Fruit fly (Drosophila melanogaster) whole organism, pupa: Measurements from ENCODE around the gene Nepl15.

ENCODE experiments used
- CG14655 ChIP-seq: fragments of 200-800 bp; sonication (Bioruptor generic); optimal IDR thresholded peaks from 3 replicates; lab custom pipeline; 2017; ENCODE audit warnings: mild to moderate bottlenecking, missing biosample characterization, missing genetic modification reagents, missing genetic modification characterization
- CG34367 ChIP-seq: fragments of 200-800 bp; sonication (Bioruptor generic); optimal IDR thresholded peaks from 2 replicates; lab custom pipeline; 2018; ENCODE audit warnings: missing biosample characterization, mild to moderate bottlenecking, missing genetic modification characterization

dm6 chr3R:22727857-22728256, 38.1 kb downstream of the Nepl15 start:
- TF ChIP-seq CG14655 = no peak
- peak; percentile 31 for TF ChIP-seq CG34367
